Fruit fly (Drosophila melanogaster): ENCODE data around the gene beta-PheRS.

Gene beta-PheRS

DNA sequence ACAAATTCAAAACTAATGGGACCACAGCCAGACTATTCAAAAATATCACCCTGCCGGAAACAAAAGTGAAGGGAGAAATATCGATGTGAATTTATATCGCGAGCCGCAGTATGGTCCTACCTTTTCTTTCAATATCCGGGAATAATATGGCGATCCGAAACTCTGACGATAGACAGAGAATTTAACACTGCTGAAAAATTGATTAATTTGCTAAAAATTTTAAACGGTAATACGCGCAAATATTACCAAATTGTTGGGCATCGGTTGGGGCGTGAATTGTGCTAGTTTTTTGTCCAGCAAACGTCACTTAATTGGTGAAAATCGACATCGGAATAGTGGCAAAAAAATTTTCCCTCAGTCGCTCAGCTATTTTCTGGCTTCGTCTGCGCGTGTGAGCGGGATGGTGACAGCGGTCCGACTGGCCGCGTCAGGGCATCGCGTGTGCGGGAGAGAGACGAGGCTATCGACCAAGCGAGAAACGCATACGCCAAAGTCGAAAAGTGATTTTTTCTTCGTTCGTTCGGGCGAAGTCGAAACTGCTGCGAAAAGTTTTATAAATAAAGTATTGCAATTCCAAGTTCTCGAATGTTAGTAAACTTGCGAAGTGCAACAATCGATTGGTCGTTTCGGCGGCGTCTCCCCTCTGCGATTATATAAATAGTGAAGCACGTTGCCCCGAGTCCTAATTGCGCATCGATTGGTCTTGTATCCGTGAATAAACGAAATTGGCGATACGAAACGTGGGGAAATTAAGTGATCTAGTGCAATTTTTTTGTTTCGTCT lies 21.9 kb downstream of the beta-PheRS start, which contains the start of gene mask (continued):
- no peak for TF ChIP-seq salm (tag; optimal IDR thresholded peaks at IDR 0.05)
- TF ChIP-seq CG31441 (GFP tag; IDR thresholded peaks at IDR 0.05), result peak; percentile 68
- peak; percentile 74 for TF ChIP-seq CG10209 (GFP tag; optimal IDR thresholded peaks at IDR 0.05)
- peak; percentile 92 for TF ChIP-seq CG9727 (GFP tag; optimal IDR thresholded peaks at IDR 0.05)
- TF ChIP-seq ERR (GFP tag; optimal IDR thresholded peaks at IDR 0.05), result peak; percentile 6
- peak; percentile 89 for TF ChIP-seq gfzf (GFP tag; optimal IDR thresholded peaks at IDR 0.05)
- peak; percentile 70 for TF ChIP-seq CG30403 (GFP tag; optimal IDR thresholded peaks at IDR 0.05)
- TF ChIP-seq CG7786 (GFP tag; optimal IDR thresholded peaks at IDR 0.05), result peak; percentile 18
- peak; percentile 83 for TF ChIP-seq CG17385 (GFP tag; optimal IDR thresholded peaks at IDR 0.05)
- peak; percentile 69; the same call in 1 of the 3 replicates for TF ChIP-seq so (GFP tag; IDR thresholded peaks at IDR 0.05)
- peak; percentile 61; the same call in 1 of the 2 replicates for TF ChIP-seq CG32772 (GFP tag; IDR thresholded peaks at IDR 0.05)
- TF ChIP-seq lab (GFP tag; optimal IDR thresholded peaks at IDR 0.05), result peak; percentile 87
- TF ChIP-seq CG30431 (GFP tag; optimal IDR thresholded peaks at IDR 0.05), result peak; percentile 33
- peak; percentile 72 for TF ChIP-seq CG12744 (GFP tag; optimal IDR thresholded peaks at IDR 0.05)
- TF ChIP-seq Adf1 (GFP tag; IDR thresholded peaks at IDR 0.05), result 0 out of 2 replicates have a peak, but pooled peaks have one; percentile 25
- TF ChIP-seq Doc2 (GFP tag; IDR thresholded peaks at IDR 0.05), result no peak
- TF ChIP-seq schlank (tag; optimal IDR thresholded peaks at IDR 0.05), result peak; percentile 86
- 0 out of 4 replicates have a peak, but pooled peaks have one; percentile 6 for TF ChIP-seq Dll (GFP tag; IDR thresholded peaks at IDR 0.05; ENCODE audit: partially characterized antibody)
- TF ChIP-seq E2f1 (GFP tag; IDR thresholded peaks at IDR 0.05), result peak; percentile 51
- TF ChIP-seq chn (GFP tag; optimal IDR thresholded peaks at IDR 0.05), result peak; percentile 65
- peak; percentile 49 for TF ChIP-seq CG8388 (GFP tag; optimal IDR thresholded peaks at IDR 0.05)
- peak; percentile 69 for TF ChIP-seq sima (GFP tag; optimal IDR thresholded peaks at IDR 0.05)
- TF ChIP-seq Awh (GFP tag; IDR thresholded peaks at IDR 0.05), result 0 out of 2 replicates have a peak, but pooled peaks have one; percentile 12
- TF ChIP-seq kah (GFP tag; optimal IDR thresholded peaks at IDR 0.05), result peak; percentile 67
- peak; percentile 78 for TF ChIP-seq Vsx1 (GFP tag; optimal IDR thresholded peaks at IDR 0.05)
- TF ChIP-seq unc-4 (GFP tag; IDR thresholded peaks at IDR 0.05; ENCODE audit: partially characterized antibody), result no peak; the same call in 1 of the 2 replicates
- TF ChIP-seq HmgZ (tag; optimal IDR thresholded peaks at IDR 0.05), result peak; percentile 56
- TF ChIP-seq dati (GFP tag; IDR thresholded peaks at IDR 0.05), result peak; percentile 55; the same call in 1 of the 2 replicates
- no peak for TF ChIP-seq peb (GFP tag; IDR thresholded peaks at IDR 0.05)
- TF ChIP-seq seq (GFP tag; IDR thresholded peaks at IDR 0.05), result peak; percentile 75
- TF ChIP-seq Dek (tag; optimal IDR thresholded peaks at IDR 0.05), result no peak
- peak; percentile 71 for TF ChIP-seq CG33557 (GFP tag; optimal IDR thresholded peaks at IDR 0.05)
- no peak for TF ChIP-seq CG8281 (tag; optimal IDR thresholded peaks at IDR 0.05)
- peak; percentile 85 for TF ChIP-seq Meics (GFP tag; optimal IDR thresholded peaks at IDR 0.05)
- TF ChIP-seq da (GFP tag; optimal IDR thresholded peaks at IDR 0.05), result peak; percentile 74
- TF ChIP-seq vfl (GFP tag; optimal IDR thresholded peaks at IDR 0.05), result peak; percentile 45
- peak; percentile 43 for TF ChIP-seq CG16815 (GFP tag; optimal IDR thresholded peaks at IDR 0.05)
- peak in 1 of 2 experiments; percentile 71 for TF ChIP-seq insv (GFP tag; optimal IDR thresholded peaks at IDR 0.05)
- TF ChIP-seq CG11247 (GFP tag; IDR thresholded peaks at IDR 0.05), result peak; percentile 87
- TF ChIP-seq az2 (GFP tag; optimal IDR thresholded peaks at IDR 0.05), result peak; percentile 46
- peak; percentile 4 for TF ChIP-seq D19A (tag; optimal IDR thresholded peaks at IDR 0.05)
- peak; percentile 74 for TF ChIP-seq NK7.1 (GFP tag; optimal IDR thresholded peaks at IDR 0.05)
- TF ChIP-seq Atf6 (GFP tag; IDR thresholded peaks at IDR 0.05), result no peak; the same call in 1 of the 2 replicates
- peak; percentile 68 for TF ChIP-seq lilli (GFP tag; optimal IDR thresholded peaks at IDR 0.05)
- TF ChIP-seq D (optimal IDR thresholded peaks at IDR 0.05), result no peak
- peak; percentile 63 for TF ChIP-seq D (GFP tag; optimal IDR thresholded peaks at IDR 0.05)
- TF ChIP-seq CG7372 (GFP tag; IDR thresholded peaks at IDR 0.05), result peak; percentile 70
- no peak for TF ChIP-seq ab (GFP tag; optimal IDR thresholded peaks at IDR 0.05)
- TF ChIP-seq CG8765 (GFP tag; IDR thresholded peaks at IDR 0.05), result no peak

Measured in whole organism, embryonic.